Fruit fly (Drosophila melanogaster) S2 (cell line): ENCODE data around the gene CG18258.

Source experiments
- CG8478 ChIP-seq: fragments of >200 bp; optimal IDR thresholded peaks from 2 replicates; lab custom pipeline; 2018
- CTCF ChIP-seq, 2 experiments: fragments of >200 bp; optimal IDR thresholded peaks; 2 replicates each; lab custom pipeline; 2018

dm6 chrX:17237421-17237820 is 25.3 kb downstream of the CG18258 start:
- no peak for TF ChIP-seq CG8478 (lab: Kevin White, UChicago)
- no peak for TF ChIP-seq CTCF (optimal IDR thresholded peaks at IDR 0.05; lab: Kevin White, UChicago)
